Worm (Caenorhabditis elegans): ENCODE measurements around the gene sams-1.
"Not testable (repeated sequence)": the region's sequence is repeated elsewhere in the genome, so short reads cannot be mapped to it uniquely, and the experiment has no call there.

Gene sams-1

DNA sequence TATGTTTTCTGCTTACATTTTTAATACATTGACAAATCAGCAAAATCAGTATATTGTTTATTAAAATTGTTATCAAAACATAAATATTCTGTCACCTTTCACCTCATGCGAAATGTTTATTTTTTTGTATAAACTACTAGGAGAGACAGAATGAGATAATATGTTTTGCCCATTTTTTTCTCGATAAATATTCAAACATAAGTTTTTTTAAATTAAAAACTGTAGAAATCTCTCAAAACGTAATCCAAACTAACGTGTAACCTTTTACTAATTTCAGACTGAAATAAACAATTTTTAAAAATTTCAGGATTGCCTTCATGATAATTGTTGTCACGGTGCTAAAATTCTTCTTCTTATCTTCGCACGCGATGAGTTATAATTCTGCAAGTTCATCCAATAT is 8.5 kb upstream of the sams-1 start, which contains the start of gene T08D10.5:
T08D10.5 (plus strand) TSS at position 301 of the 400 bp plus-strand sequence.
- TF ChIP-seq hlh-13 (GFP tag; optimal IDR thresholded peaks at IDR 0.05) (no peak), sdc-2 (tag; optimal IDR thresholded peaks at IDR 0.05) (no peak)

DNA sequence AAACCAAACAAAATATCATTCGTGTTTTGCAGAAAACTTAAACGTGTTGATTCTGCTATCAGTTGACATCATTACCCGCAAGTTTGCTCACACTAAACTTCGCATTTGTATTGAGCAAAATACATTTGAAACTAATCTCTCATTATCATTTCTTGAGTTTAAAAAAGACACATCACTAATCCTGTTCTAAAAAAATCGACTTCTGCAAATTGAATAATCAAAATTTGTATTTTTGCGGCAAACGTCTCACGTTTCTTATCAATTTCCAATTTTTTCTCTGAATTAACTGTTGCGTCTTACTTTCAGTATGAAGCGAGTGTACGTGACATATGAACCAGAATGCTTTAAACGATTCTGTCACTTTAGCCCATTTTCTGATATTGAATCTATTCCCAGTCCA is 5.9 kb upstream of the sams-1 start, which contains the start of gene C49F5.8:
C49F5.8 (plus strand) TSS at position 301 of the 400 bp plus-strand sequence.
- TF ChIP-seq hlh-15 (tag; optimal IDR thresholded peaks at IDR 0.05), result no peak
- TF ChIP-seq ahr-1 (tag; optimal IDR thresholded peaks at IDR 0.05), result no peak
- TF ChIP-seq hlh-8 (tag; optimal IDR thresholded peaks at IDR 0.05), result no peak
- TF ChIP-seq ceh-34 (tag; optimal IDR thresholded peaks at IDR 0.05), result no peak
- TF ChIP-seq pqm-1 (tag; optimal IDR thresholded peaks at IDR 0.05), result no peak
- TF ChIP-seq tbx-7 (tag; optimal IDR thresholded peaks at IDR 0.05), result no peak
- TF ChIP-seq syd-9 (tag; optimal IDR thresholded peaks at IDR 0.05), result no peak
- TF ChIP-seq ttx-3 (tag; optimal IDR thresholded peaks at IDR 0.05), result no peak
- no peak for TF ChIP-seq fkh-6 (tag; optimal IDR thresholded peaks at IDR 0.05)
- no peak for TF ChIP-seq ama-1 (optimal IDR thresholded peaks at IDR 0.05)
- TF ChIP-seq pros-1 (tag; optimal IDR thresholded peaks at IDR 0.05), result no peak
- no peak for TF ChIP-seq ceh-2 (tag; optimal IDR thresholded peaks at IDR 0.05)
- no peak for TF ChIP-seq C38D4.7 (GFP tag; optimal IDR thresholded peaks at IDR 0.05)
- no peak for TF ChIP-seq ref-2 (tag; optimal IDR thresholded peaks at IDR 0.05)
- TF ChIP-seq unc-3 (GFP tag; conservative IDR thresholded peaks at IDR 0.05), result no peak
- no peak for TF ChIP-seq unc-3 (tag; optimal IDR thresholded peaks at IDR 0.05)
- TF ChIP-seq unc-42 (tag; optimal IDR thresholded peaks at IDR 0.05), result no peak
- no peak for TF ChIP-seq ceh-31 (tag; optimal IDR thresholded peaks at IDR 0.05)

DNA sequence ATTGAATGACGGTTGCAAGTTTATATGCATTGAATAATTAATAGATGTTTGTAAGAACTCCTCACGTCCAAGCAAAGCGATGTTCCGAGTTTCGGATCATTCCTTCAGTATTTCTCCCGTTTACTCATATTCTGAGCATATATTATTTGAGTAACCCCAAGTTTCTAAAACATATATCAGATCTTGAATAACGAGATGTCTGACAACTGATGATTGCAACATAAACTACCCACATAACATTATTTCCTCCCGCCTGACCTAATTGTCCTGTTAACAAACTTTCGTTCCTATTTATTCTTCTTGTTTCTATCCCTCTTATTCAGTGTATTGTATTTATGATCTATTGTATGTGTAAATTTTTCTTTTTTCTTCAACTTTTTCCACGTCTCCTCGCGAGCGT is 4.7 kb upstream of the sams-1 start, which contains the start of gene C49F5.13:
C49F5.13 (plus strand) TSS at position 301 of the 400 bp plus-strand sequence.
- not testable (repeated sequence) for TF ChIP-seq che-1, sdc-2, fax-1 (tag; optimal IDR thresholded peaks at IDR 0.05)

DNA sequence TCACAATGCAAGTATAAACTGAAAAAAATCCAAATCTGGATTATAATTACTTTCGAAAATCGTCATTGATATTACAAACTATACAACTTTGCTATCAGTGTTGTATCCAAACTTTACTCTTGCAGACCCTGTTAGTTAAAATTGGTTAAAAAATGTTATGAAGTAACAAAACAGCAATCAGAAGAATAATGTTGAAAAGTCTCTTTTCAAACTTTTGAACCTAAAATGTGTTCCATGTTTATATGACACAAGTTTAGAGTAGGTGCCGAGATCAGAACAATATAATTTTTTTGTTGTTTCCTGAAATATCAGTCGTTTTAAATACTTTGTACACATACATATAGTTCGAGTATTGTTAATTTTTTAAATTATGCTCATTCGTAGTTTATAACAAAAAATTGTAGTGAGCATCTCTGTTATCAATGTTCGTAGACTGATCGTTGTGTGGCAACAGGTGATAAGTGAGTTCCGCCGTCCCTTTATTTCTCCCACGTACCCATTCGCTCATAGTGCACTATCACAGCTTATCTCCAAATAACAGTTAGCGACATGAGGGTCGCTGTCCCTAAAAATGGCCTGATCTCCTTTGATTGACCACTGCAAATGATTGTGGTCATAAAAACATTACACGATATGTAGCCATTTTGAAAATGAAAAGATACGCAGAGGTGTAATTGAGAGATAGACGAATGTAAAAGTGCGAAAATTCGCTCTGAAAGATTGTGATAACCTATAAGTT is 3.5 kb upstream of the sams-1 start:
- TF ChIP-seq elt-2 (tag; optimal IDR thresholded peaks at IDR 0.05), result peak; percentile 82
- no peak for TF ChIP-seq npax-4 (tag; optimal IDR thresholded peaks at IDR 0.05)

DNA sequence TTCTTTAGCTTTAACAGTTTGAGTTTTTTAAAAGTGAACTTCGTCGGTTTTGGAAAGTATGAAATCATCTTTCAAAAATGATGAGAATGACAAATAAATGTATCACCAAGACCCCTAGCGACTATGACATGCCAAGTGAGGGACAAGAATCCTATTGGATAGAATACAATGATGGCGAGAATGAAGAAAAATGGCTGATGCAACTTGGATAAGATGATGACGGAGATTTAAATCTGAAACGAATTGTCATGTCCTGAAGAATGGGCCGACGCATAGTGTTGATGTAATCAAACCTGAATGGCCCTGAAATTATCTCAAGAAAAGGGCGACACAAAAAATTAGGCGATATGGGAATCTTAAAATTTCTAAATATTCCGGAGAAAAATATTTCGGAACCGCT is 2.1 kb upstream of the sams-1 start:
- TF ChIP-seq nfya-1 (tag; optimal IDR thresholded peaks at IDR 0.05) (peak; percentile 54), dmd-4 (tag; optimal IDR thresholded peaks at IDR 0.05; ENCODE audit: borderline replicate concordance) (no peak)

ce11 chrX:11964555-11964954 is 1.2 kb upstream of the sams-1 start:
- TF ChIP-seq dve-1 (tag; optimal IDR thresholded peaks at IDR 0.05), result no peak
- no peak for TF ChIP-seq ceh-14 (tag; optimal IDR thresholded peaks at IDR 0.05)
- no peak for TF ChIP-seq T23F11.4 (GFP tag; optimal IDR thresholded peaks at IDR 0.05)
- TF ChIP-seq ceh-34 (tag; optimal IDR thresholded peaks at IDR 0.05), result no peak

DNA sequence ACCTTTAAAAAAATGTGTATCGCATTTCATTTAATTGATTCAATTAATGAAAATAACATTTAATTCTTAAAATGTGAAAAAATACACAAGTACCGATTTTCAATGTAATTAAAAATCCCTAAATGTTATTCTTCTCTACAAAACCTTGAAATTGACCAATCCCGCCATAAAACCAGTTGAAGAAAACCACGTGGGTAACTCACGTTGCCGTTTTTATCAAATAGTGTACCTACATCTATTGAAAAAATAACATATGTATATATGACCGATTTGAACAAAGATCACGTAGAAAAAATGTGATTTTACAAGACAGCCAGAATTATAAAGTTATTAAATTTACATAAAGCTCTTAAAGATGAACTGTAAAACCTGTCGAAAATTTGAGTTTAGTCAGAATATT is 599 bp upstream of the sams-1 start:
- TF ChIP-seq nhr-232 (tag; optimal IDR thresholded peaks at IDR 0.05) (no peak), fkh-10 (GFP tag; optimal IDR thresholded peaks at IDR 0.05) (no peak), fkh-6 (tag; optimal IDR thresholded peaks at IDR 0.05) (no peak), F13H6.1 (tag; optimal IDR thresholded peaks at IDR 0.05) (no peak)

Measured in whole organism, late embryonic.